Fruit fly (Drosophila melanogaster) whole organism, prepupa: Measurements from ENCODE around the gene CG9777.
A peak's percentile ranks its signal among the peaks of the same experiment; 100 is the strongest.

ENCODE experiments used
- Blimp-1 ChIP-seq: fragments of 200-800 bp; sonication (Bioruptor generic); optimal IDR thresholded peaks from 3 replicates; lab custom pipeline; 2017; ENCODE audit warnings: missing biosample characterization, missing genetic modification characterization, mild to moderate bottlenecking, moderate library complexity, missing genetic modification reagents
- CG10631 ChIP-seq: fragments of 200-800 bp; sonication (Bioruptor generic); optimal IDR thresholded peaks from 2 replicates; lab custom pipeline; 2016; ENCODE audit warnings: missing biosample characterization, missing genetic modification characterization
- CG10669 ChIP-seq: fragments of 200-800 bp; sonication (Bioruptor generic); optimal IDR thresholded peaks from 3 replicates; lab custom pipeline; 2018; ENCODE audit warnings: missing biosample characterization, mild to moderate bottlenecking, missing genetic modification characterization, moderate library complexity
- CG11294 ChIP-seq: fragments of 200-800 bp; sonication (Bioruptor generic); IDR thresholded peaks from 2 replicates; pipeline ENCODE4 v1.3.6; 2022; ENCODE audit warnings: missing biosample characterization, missing genetic modification characterization
- CG1621 ChIP-seq: fragments of 200-800 bp; sonication (Bioruptor generic); optimal IDR thresholded peaks from 3 replicates; lab custom pipeline; 2018; ENCODE audit warnings: missing biosample characterization, mild to moderate bottlenecking, missing genetic modification characterization
- CG3032 ChIP-seq: fragments of 200-800 bp; optimal IDR thresholded peaks from 2 replicates; lab custom pipeline; 2019; ENCODE audit warnings: missing biosample characterization, mild to moderate bottlenecking, missing genetic modification characterization, moderate library complexity
- CG31627 ChIP-seq: fragments of 200-800 bp; sonication (Bioruptor generic); optimal IDR thresholded peaks from 3 replicates; lab custom pipeline; 2016; ENCODE audit warnings: missing biosample characterization, missing genetic modification characterization
- CG34406 ChIP-seq: fragments of 200-800 bp; sonication (Bioruptor generic); optimal IDR thresholded peaks from 3 replicates; lab custom pipeline; 2016; ENCODE audit warnings: missing biosample characterization, missing genetic modification characterization
- CG6163 ChIP-seq: fragments of 200-800 bp; sonication (Bioruptor generic); IDR thresholded peaks from 3 replicates; pipeline ENCODE4 v1.3.6; 2022; ENCODE audit warnings: missing biosample characterization, missing genetic modification characterization
- CG6276 ChIP-seq: fragments of 200-800 bp; sonication (Bioruptor generic); optimal IDR thresholded peaks from 2 replicates; lab custom pipeline; 2017; ENCODE audit warnings: missing biosample characterization, mild to moderate bottlenecking, missing genetic modification characterization
- CG6808 ChIP-seq: fragments of 200-800 bp; sonication (Bioruptor generic); optimal IDR thresholded peaks from 3 replicates; lab custom pipeline; 2017; ENCODE audit warnings: missing biosample characterization, missing genetic modification characterization, mild to moderate bottlenecking, moderate library complexity, missing genetic modification reagents
- CG6854 ChIP-seq: fragments of 200-800 bp; sonication (Bioruptor generic); optimal IDR thresholded peaks from 2 replicates; lab custom pipeline; 2017; ENCODE audit warnings: missing biosample characterization, mild to moderate bottlenecking, missing genetic modification characterization
- CG7368 ChIP-seq: fragments of 200-800 bp; sonication (Bioruptor generic); optimal IDR thresholded peaks from 3 replicates; lab custom pipeline; 2016; ENCODE audit warnings: missing biosample characterization, missing genetic modification characterization
- CG8319 ChIP-seq: fragments of 200-800 bp; sonication (Bioruptor generic); optimal IDR thresholded peaks from 3 replicates; lab custom pipeline; 2016; ENCODE audit warnings: missing biosample characterization, missing genetic modification characterization
- CG9139 ChIP-seq: fragments of 200-800 bp; sonication (Bioruptor generic); optimal IDR thresholded peaks from 3 replicates; lab custom pipeline; 2017; ENCODE audit warnings: missing biosample characterization, mild to moderate bottlenecking, missing genetic modification characterization
- Eip75B ChIP-seq: fragments of 200-800 bp; sonication (Bioruptor generic); optimal IDR thresholded peaks from 3 replicates; lab custom pipeline; 2016; ENCODE audit warnings: missing biosample characterization, missing genetic modification characterization
- Eip78C ChIP-seq: fragments of 200-800 bp; sonication (Bioruptor generic); peaks from one replicate; lab custom pipeline; 2016; ENCODE audit warnings: missing biosample characterization, missing genetic modification characterization
- Eip93F ChIP-seq: fragments of 200-800 bp; sonication (Bioruptor generic); optimal IDR thresholded peaks from 2 replicates; lab custom pipeline; 2016; ENCODE audit warnings: missing biosample characterization, mild to moderate bottlenecking, missing genetic modification characterization
- Ets21C ChIP-seq: fragments of 200-800 bp; sonication (Bioruptor generic); optimal IDR thresholded peaks from 3 replicates; lab custom pipeline; 2016; ENCODE audit warnings: missing biosample characterization, missing genetic modification characterization
- Ets96B ChIP-seq: fragments of 200-800 bp; optimal IDR thresholded peaks from 2 replicates; lab custom pipeline; 2019; ENCODE audit warnings: missing biosample characterization, mild to moderate bottlenecking, missing genetic modification characterization, moderate library complexity
- Gug ChIP-seq: fragments of 200-800 bp; sonication (Bioruptor generic); IDR thresholded peaks from 2 replicates; pipeline ENCODE4 v1.3.6; 2022; ENCODE audit warnings: missing biosample characterization, missing genetic modification characterization
- Met ChIP-seq: fragments of 200-800 bp; sonication (Bioruptor generic); optimal IDR thresholded peaks from 3 replicates; lab custom pipeline; 2016; ENCODE audit warnings: missing biosample characterization, missing genetic modification characterization
- OdsH ChIP-seq: fragments of 200-800 bp; sonication (Bioruptor generic); optimal IDR thresholded peaks from 3 replicates; lab custom pipeline; 2016; ENCODE audit warnings: missing biosample characterization, missing genetic modification characterization
- Sox102F ChIP-seq: fragments of 200-800 bp; sonication (Bioruptor generic); optimal IDR thresholded peaks from 2 replicates; lab custom pipeline; 2016; ENCODE audit warnings: missing biosample characterization, mild to moderate bottlenecking, missing genetic modification characterization
- achi ChIP-seq: fragments of 200-800 bp; sonication (Bioruptor generic); optimal IDR thresholded peaks from 3 replicates; lab custom pipeline; 2016; ENCODE audit warnings: missing biosample characterization, missing genetic modification characterization
- cyc ChIP-seq: fragments of 200-800 bp; sonication (Bioruptor generic); optimal IDR thresholded peaks from 3 replicates; lab custom pipeline; 2016; ENCODE audit warnings: missing biosample characterization, missing genetic modification characterization
- dac ChIP-seq: fragments of 200-800 bp; sonication (Bioruptor generic); optimal IDR thresholded peaks from 2 replicates; lab custom pipeline; 2017; ENCODE audit warnings: missing biosample characterization, mild to moderate bottlenecking, missing genetic modification characterization
- dsx ChIP-seq: fragments of 200-800 bp; optimal IDR thresholded peaks from 3 replicates; lab custom pipeline; 2019; ENCODE audit warnings: missing biosample characterization, mild to moderate bottlenecking, missing genetic modification characterization, moderate library complexity; ENCODE audit not compliant: poor library complexity, severe bottlenecking
- fd59A ChIP-seq: fragments of 200-800 bp; sonication (Bioruptor generic); optimal IDR thresholded peaks from 2 replicates; lab custom pipeline; 2017; ENCODE audit warnings: missing biosample characterization, mild to moderate bottlenecking, missing genetic modification characterization, missing genetic modification reagents
- fkh ChIP-seq: fragments of 200-800 bp; sonication (Bioruptor generic); optimal IDR thresholded peaks from 3 replicates; lab custom pipeline; 2017; ENCODE audit warnings: missing biosample characterization, mild to moderate bottlenecking, missing genetic modification characterization, moderate library complexity
- lz ChIP-seq: fragments of 200-800 bp; sonication (Bioruptor generic); optimal IDR thresholded peaks from 3 replicates; lab custom pipeline; 2016; ENCODE audit warnings: missing biosample characterization, missing genetic modification characterization
- salr ChIP-seq, 2 experiments: fragments of 200-800 bp; sonication (Bioruptor generic); optimal IDR thresholded peaks; 3 replicates each; lab custom pipeline; 2016 to 2018; ENCODE audit warnings: missing biosample characterization in 2 of 2, missing genetic modification characterization in 2 of 2, mild to moderate bottlenecking in 1 of 2
- ss ChIP-seq, 2 experiments: fragments of 200-800 bp; sonication (Bioruptor generic); optimal IDR thresholded peaks; 2 replicates in 1 of 2; 3 replicates in 1 of 2; lab custom pipeline; 2017 to 2018; ENCODE audit warnings: mild to moderate bottlenecking in 2 of 2, missing biosample characterization in 2 of 2, missing genetic modification characterization in 2 of 2, moderate library complexity in 1 of 2
- svp ChIP-seq: fragments of 200-800 bp; sonication (Bioruptor generic); peaks from one replicate; lab custom pipeline; 2016; ENCODE audit warnings: missing biosample characterization, missing genetic modification characterization
- vri ChIP-seq: fragments of 200-800 bp; sonication (Bioruptor generic); optimal IDR thresholded peaks from 3 replicates; lab custom pipeline; 2016; ENCODE audit warnings: missing biosample characterization, mild to moderate bottlenecking, missing genetic modification characterization

The CG9777 gene

DNA sequence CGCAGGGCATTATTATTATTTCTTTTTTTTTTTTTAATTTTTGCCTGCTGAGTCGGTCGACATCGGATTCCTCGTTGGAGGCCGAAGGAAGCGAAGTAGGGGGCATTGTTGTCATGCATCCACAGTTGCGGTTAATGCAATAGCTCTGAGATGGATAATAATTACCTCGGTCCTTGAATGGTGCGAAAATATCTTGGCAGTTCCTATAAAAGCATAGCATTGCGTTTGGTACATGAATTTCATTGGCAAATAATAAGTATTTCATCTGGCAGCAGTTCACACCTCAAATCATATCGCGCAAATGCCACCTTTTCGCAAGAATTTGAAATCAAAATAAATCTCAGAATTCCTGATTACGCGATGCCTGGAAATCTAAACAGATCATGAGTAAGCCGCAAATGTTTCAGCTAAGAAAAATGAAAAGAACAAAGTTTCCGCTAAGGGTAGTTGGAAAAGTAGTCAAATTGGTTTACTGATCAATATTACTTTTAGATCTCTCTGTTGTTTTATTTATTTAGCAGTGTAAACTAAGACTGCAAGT lies 15.1 kb upstream of the CG9777 start (continued):
- TF ChIP-seq achi (no peak), ss (GFP tag; optimal IDR thresholded peaks at IDR 0.05; lab: Kevin White, UChicago) (peak in 1 of 2 experiments; percentile 20), CG7368 (GFP tag; lab: Kevin White, UChicago) (no peak), CG6163 (GFP tag; lab: Robert Waterston, UW) (peak; percentile 18; the same call in 1 of the 3 replicates), Gug (GFP tag; lab: Robert Waterston, UW) (no peak), Ets21C (GFP tag; lab: Kevin White, UChicago) (peak; percentile 31), CG6854 (GFP tag; lab: Kevin White, UChicago) (no peak), dac (GFP tag; lab: Kevin White, UChicago) (no peak), fd59A (GFP tag; lab: Kevin White, UChicago) (peak; percentile 28), CG6808 (no peak), Met (peak; percentile 42), salr (GFP tag; optimal IDR thresholded peaks at IDR 0.05; lab: Kevin White, UChicago) (peak in 1 of 2 experiments; percentile 22), CG10631 (GFP tag; lab: Kevin White, UChicago) (peak; percentile 31)

DNA sequence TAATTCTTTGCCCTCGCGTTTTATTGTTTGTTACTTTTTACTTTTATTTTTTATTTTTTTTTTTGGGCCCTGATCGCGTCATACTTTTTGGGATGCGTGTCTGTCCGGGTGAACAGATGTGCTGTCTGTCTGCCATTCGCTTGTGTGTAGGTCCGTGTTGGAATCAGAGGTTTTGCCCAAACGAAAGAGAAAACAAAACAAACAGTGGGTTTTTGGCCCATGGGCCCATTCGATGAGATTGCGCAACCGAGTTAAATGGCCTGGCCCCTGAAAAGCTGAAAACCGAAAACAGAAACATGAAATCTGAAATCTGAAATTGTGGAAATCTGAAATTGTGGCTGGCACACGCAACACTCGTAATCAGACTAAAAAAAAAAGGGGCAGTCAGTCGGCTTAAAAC lies 13.4 kb upstream of the CG9777 start:
- no peak for TF ChIP-seq achi
- TF ChIP-seq Blimp-1 (GFP tag; lab: Kevin White, UChicago) = peak; percentile 66
- no peak for TF ChIP-seq CG3032 (tag; lab: Kevin White, UChicago)
- TF ChIP-seq Eip78C = peak; percentile 38
- TF ChIP-seq vri (GFP tag; lab: Kevin White, UChicago) = peak; percentile 76
- TF ChIP-seq, all 60 proteins: peak for 3

DNA sequence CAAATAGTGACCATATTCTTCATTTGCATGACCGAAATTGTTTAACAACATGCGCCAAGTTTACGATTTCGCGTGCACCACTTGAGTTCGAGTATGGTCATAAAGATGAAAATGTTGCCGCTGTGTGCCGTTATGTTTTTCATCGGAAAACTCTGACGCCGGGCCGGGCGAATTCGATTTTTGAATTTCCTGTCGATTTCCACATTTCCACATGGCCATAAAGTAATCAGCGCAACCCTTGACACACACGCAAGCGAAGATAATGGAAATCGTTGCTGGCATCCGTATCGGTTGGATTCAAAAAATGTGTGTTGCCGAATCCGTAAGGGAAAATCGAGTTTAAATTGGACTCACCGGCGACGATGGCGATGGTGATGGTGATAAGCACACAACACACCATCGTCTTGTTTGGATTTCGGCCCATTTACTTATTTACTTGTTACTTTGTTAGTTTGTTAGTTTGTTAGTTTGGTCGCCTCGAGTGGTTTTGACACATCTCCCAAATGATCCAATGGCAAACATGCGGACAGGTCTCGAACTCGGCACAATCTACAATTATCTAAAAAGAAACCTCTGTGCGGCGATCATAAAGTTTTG lies 12.6 kb upstream of the CG9777 start:
- TF ChIP-seq CG7368 (GFP tag; lab: Kevin White, UChicago) (no peak), OdsH (GFP tag; lab: Kevin White, UChicago) (no peak), CG6276 (GFP tag; lab: Kevin White, UChicago) (no peak), svp (GFP tag; lab: Kevin White, UChicago) (no peak), Gug (GFP tag; lab: Robert Waterston, UW) (no peak), fkh (GFP tag; lab: Kevin White, UChicago) (peak; percentile 85), CG8319 (GFP tag; lab: Kevin White, UChicago) (no peak), dsx (GFP tag; lab: Kevin White, UChicago) (no peak)

DNA sequence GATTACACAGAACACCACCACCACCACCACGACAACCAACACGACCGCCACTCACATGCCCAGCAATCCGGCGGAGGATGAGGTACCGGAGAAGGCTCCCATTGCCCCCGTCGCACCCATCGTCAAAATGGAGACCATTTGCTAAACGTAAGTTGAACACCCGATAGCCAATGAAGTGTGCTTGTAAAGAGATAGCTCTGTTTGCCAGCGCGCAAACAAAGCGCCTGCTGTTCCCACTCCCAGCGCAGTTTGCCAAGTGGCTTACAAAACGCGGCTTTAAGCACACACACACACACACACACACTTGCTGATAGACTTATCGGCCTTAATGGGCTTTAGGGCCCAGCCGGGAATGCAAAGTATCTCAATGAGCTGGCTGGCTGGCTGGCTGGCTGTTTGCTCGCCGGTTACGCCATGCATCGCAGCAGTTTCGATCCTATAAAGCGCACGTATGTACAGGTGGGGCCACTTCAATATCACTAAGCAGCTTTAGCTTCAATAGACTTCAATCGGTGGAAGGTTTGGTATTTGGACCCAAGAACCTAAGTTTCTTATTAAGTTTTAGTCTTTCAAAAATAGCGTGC lies 11.4 kb upstream of the CG9777 start:
- no peak for TF ChIP-seq CG34406 (GFP tag; lab: Kevin White, UChicago)
- TF ChIP-seq CG1621 (tag; lab: Kevin White, UChicago) = peak; percentile 5
- TF ChIP-seq fkh (GFP tag; lab: Kevin White, UChicago) = peak; percentile 19
- peak; percentile 51 for TF ChIP-seq Eip78C
- no peak for TF ChIP-seq Sox102F (GFP tag; lab: Kevin White, UChicago)
- no peak for TF ChIP-seq CG3032 (tag; lab: Kevin White, UChicago)
- TF ChIP-seq, all 60 proteins: peak for 3

DNA sequence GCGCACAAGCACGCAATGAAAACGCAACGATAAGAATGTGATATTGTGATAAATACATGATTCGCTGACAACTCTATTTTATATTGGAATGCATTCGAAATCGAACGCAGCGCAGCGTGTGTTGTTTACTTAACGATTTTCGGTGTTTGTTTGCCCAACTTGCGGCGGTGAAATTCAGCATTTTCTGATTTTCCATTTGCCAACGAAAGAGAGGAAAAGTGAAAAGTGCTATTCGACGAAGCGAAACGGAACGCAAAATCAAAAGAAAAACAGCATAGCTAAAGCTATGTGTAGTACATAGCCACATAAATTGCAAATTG lies 9.0 kb upstream of the CG9777 start:
- peak; percentile 83 for TF ChIP-seq fkh (GFP tag; lab: Kevin White, UChicago)
- TF ChIP-seq svp (GFP tag; lab: Kevin White, UChicago) = no peak

DNA sequence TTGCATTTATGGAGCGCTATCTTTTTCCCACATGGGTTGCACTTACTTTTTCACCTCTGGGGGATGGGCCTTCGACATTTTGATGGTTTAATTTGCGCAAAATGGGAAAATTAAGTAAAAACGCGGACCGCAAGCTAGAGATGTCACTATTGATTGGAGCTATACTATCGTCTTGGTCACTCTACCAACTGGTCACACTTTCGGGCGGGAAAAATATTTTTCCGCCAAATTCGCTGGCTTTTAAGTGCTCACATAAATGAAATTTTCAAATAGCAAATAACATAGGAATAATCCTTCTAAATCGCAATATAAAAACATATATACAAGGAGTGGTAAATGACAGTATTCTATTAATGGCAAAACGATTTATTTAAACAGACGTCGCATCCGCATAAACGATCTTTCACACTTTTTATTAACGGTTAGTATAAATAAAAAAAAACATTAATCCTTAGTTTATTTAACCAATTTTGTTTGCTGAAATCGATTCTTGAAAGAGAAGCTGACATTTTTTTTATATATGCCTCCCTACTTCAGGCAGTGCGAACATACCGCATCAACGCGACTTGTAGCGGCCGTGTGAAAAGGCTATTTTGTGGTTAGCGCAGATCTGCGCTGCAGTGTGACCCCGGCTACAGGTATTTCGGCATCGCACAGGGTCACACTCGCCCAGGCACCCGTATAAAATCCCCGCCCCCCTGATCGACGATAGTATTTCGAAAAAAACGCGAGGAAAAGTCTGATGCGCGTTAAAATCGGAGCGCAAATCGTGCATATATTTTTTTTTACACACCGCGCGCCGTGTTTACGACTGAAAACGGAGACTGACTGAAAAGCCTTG lies 8.4 kb upstream of the CG9777 start, which contains the start of the genes SNRPG and mthl1:
SNRPG (minus strand) TSS at position 160 of the 841 bp plus-strand sequence.
mthl1 (plus strand) TSS at position 709 of the 841 bp plus-strand sequence.
- TF ChIP-seq OdsH (GFP tag; lab: Kevin White, UChicago) (peak; percentile 80), CG8319 (GFP tag; lab: Kevin White, UChicago) (peak; percentile 52), achi (peak; percentile 72), salr (GFP tag; optimal IDR thresholded peaks at IDR 0.05; lab: Kevin White, UChicago) (peak; percentile 71 to 81), CG6808 (peak; percentile 36), cyc (GFP tag; lab: Kevin White, UChicago) (peak; percentile 89), CG10669 (GFP tag; lab: Kevin White, UChicago) (peak; percentile 73), ss (GFP tag; optimal IDR thresholded peaks at IDR 0.05; lab: Kevin White, UChicago) (peak in 1 of 2 experiments; percentile 56), fkh (GFP tag; lab: Kevin White, UChicago) (no peak), CG6854 (GFP tag; lab: Kevin White, UChicago) (no peak), Eip93F (peak; percentile 70), CG11294 (peak; percentile 91), dac (GFP tag; lab: Kevin White, UChicago) (peak; percentile 69), CG9139 (GFP tag; lab: Kevin White, UChicago) (no peak), vri (GFP tag; lab: Kevin White, UChicago) (peak; percentile 20), Ets96B (tag; lab: Kevin White, UChicago) (peak; percentile 54), Eip75B (peak; percentile 80), lz (peak; percentile 83), CG31627 (GFP tag; lab: Kevin White, UChicago) (peak; percentile 91)
